Fruit fly (Drosophila melanogaster) whole organism, wandering third instar larva: ENCODE data around the gene lds.

ENCODE experiments used
- Dif ChIP-seq: fragments of 200-275, 200-300 bp; sonication (Bioruptor generic); optimal IDR thresholded peaks from 2 replicates; lab custom pipeline; 2018; ENCODE audit warnings: missing biosample characterization, missing genetic modification characterization; ENCODE audit not compliant: partially characterized antibody
- Hr83 ChIP-seq: fragments of 200-300 bp; sonication (Bioruptor generic); optimal IDR thresholded peaks from 2 replicates; lab custom pipeline; 2016; ENCODE audit warnings: missing biosample characterization, mild to moderate bottlenecking, missing genetic modification characterization, moderate library complexity; ENCODE audit not compliant: poor library complexity, severe bottlenecking
- Mio ChIP-seq: sonication (Bioruptor generic); optimal IDR thresholded peaks from 2 replicates; lab custom pipeline; 2016; ENCODE audit warnings: missing biosample characterization, missing genetic modification characterization
- Myc ChIP-seq: fragments of >200 bp; optimal IDR thresholded peaks from 2 replicates; lab custom pipeline; 2017
- OdsH ChIP-seq: fragments of 200-800 bp; sonication (Bioruptor generic); optimal IDR thresholded peaks from 2 replicates; lab custom pipeline; 2016; ENCODE audit warnings: missing biosample characterization, mild to moderate bottlenecking, missing genetic modification characterization
- Vsx2 ChIP-seq: fragments of 200-300, 225-300 bp; sonication (Bioruptor generic); optimal IDR thresholded peaks from 2 replicates; lab custom pipeline; 2018; ENCODE audit warnings: missing biosample characterization, missing genetic modification characterization; ENCODE audit not compliant: partially characterized antibody
- br ChIP-seq: fragments of 200-800 bp; sonication (Bioruptor generic); optimal IDR thresholded peaks from 2 replicates; lab custom pipeline; 2016; ENCODE audit warnings: missing biosample characterization, missing genetic modification characterization
- jim ChIP-seq: fragments of 175-275, 200-325 bp; sonication (Bioruptor generic); optimal IDR thresholded peaks from 2 replicates; lab custom pipeline; 2016; ENCODE audit warnings: missing biosample characterization, mild to moderate bottlenecking, missing genetic modification characterization
- pan ChIP-seq: fragments of >200 bp; optimal IDR thresholded peaks from 2 replicates; lab custom pipeline; 2017
- psq ChIP-seq: fragments of 200-800 bp; sonication (Bioruptor generic); optimal IDR thresholded peaks from 3 replicates; lab custom pipeline; 2017; ENCODE audit warnings: missing biosample characterization, mild to moderate bottlenecking, missing genetic modification characterization, moderate library complexity
- rgr ChIP-seq: fragments of 200-800 bp; sonication (Bioruptor generic); optimal IDR thresholded peaks from 3 replicates; lab custom pipeline; 2016; ENCODE audit warnings: missing biosample characterization, mild to moderate bottlenecking, missing genetic modification characterization
- usp ChIP-seq: fragments of >200 bp; optimal IDR thresholded peaks from 2 replicates; lab custom pipeline; 2017; ENCODE audit warnings: missing biosample characterization, missing genetic modification characterization

DNA sequence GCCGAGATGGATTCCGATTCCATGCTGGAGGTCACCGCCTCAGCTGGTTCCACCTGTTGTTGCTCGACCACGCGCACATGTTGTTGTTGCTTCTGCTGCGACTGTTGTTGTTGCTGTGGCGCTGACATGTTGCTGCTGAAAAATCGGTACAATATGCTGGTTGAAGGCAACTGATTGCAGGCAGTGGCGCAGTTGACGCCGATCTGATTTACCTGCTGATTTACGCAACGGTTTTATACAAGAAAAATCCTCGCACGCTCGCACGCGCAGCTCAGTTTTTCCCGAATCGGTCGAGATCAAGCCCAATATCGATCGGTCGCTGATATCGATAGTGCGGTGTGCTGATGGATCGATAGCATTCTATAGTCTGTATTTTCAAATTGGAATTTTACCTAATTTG is 8.7 kb upstream of the lds start, which contains the start of gene Prat:
- TF ChIP-seq OdsH (no peak), psq (GFP tag; lab: Kevin White, UChicago) (no peak), br (GFP tag; lab: Kevin White, UChicago) (no peak), usp (no peak), pan (lab: Kevin White, UChicago) (no peak), Dif (GFP tag; lab: Kevin White, UChicago) (no peak), Vsx2 (GFP tag; lab: Kevin White, UChicago) (no peak), Hr83 (GFP tag; lab: Kevin White, UChicago) (no peak), Myc (lab: Kevin White, UChicago) (peak; percentile 21), jim (GFP tag; lab: Kevin White, UChicago) (no peak), rgr (GFP tag; lab: Kevin White, UChicago) (no peak), Mio (GFP tag; lab: Kevin White, UChicago) (no peak)
